Fruit fly (Drosophila melanogaster) whole organism, embryonic: Measurements from ENCODE around the gene wg.

Source experiments
- B-H2 ChIP-seq: fragments of 200-800 bp; sonication (Bioruptor generic); optimal IDR thresholded peaks from 2 replicates; lab custom pipeline; 2018; ENCODE audit warnings: missing biosample characterization, mild to moderate bottlenecking, missing genetic modification characterization
- CG11093 ChIP-seq: fragments of 200-800 bp; sonication (Bioruptor generic); IDR thresholded peaks from 3 replicates; pipeline ENCODE4 v1.3.6; 2022; ENCODE audit warnings: missing biosample characterization, missing genetic modification characterization
- CG11456 ChIP-seq: fragments of 200-800 bp; sonication (Bioruptor generic); IDR thresholded peaks from 3 replicates; pipeline ENCODE4 v1.3.6; 2022; ENCODE audit warnings: missing biosample characterization, missing genetic modification characterization
- CG11504 ChIP-seq: fragments of 200-800 bp; sonication (Bioruptor generic); optimal IDR thresholded peaks from 3 replicates; lab custom pipeline; 2019; ENCODE audit warnings: missing biosample characterization, mild to moderate bottlenecking, missing genetic modification characterization, moderate library complexity
- CG11696 ChIP-seq: fragments of 200-800 bp; sonication (Bioruptor generic); IDR thresholded peaks from 2 replicates; pipeline ENCODE4 v1.3.6; 2022; ENCODE audit warnings: missing biosample characterization, missing genetic modification characterization
- CG12769 ChIP-seq: fragments of 200-800 bp; sonication (Bioruptor generic); optimal IDR thresholded peaks from 2 replicates; lab custom pipeline; 2019; ENCODE audit warnings: missing biosample characterization, mild to moderate bottlenecking, missing genetic modification characterization, moderate library complexity
- CG1529 ChIP-seq: fragments of 200-800 bp; sonication (Bioruptor generic); optimal IDR thresholded peaks from 3 replicates; lab custom pipeline; 2018; ENCODE audit warnings: missing biosample characterization, missing genetic modification characterization
- CG17361 ChIP-seq: fragments of 200-800 bp; sonication (Bioruptor generic); IDR thresholded peaks from 3 replicates; pipeline ENCODE4 v1.3.6; 2022; ENCODE audit warnings: missing biosample characterization, missing genetic modification characterization
- CG17385 ChIP-seq: fragments of 200-800 bp; sonication (Bioruptor generic); optimal IDR thresholded peaks from 3 replicates; lab custom pipeline; 2018; ENCODE audit warnings: missing biosample characterization, mild to moderate bottlenecking, missing genetic modification characterization
- CG18476 ChIP-seq: fragments of 200-800 bp; sonication (Bioruptor generic); optimal IDR thresholded peaks from 2 replicates; lab custom pipeline; 2016; ENCODE audit warnings: missing biosample characterization, mild to moderate bottlenecking, missing genetic modification characterization
- CG2889 ChIP-seq: fragments of 200-800 bp; sonication (Bioruptor generic); IDR thresholded peaks from 3 replicates; pipeline ENCODE4 v1.3.6; 2022; ENCODE audit warnings: missing biosample characterization, missing genetic modification characterization
- CG31388 ChIP-seq: fragments of 200-800 bp; sonication (Bioruptor generic); optimal IDR thresholded peaks from 2 replicates; lab custom pipeline; 2016; ENCODE audit warnings: missing biosample characterization, missing genetic modification characterization
- CG5245 ChIP-seq: fragments of 200-800 bp; sonication (Bioruptor generic); optimal IDR thresholded peaks from 3 replicates; lab custom pipeline; 2016; ENCODE audit warnings: missing biosample characterization, missing genetic modification characterization
- CoRest ChIP-seq: fragments of 200-800 bp; sonication (Bioruptor generic); optimal IDR thresholded peaks from 3 replicates; lab custom pipeline; 2018; ENCODE audit warnings: missing biosample characterization, mild to moderate bottlenecking, missing genetic modification characterization, moderate library complexity
- Dfd ChIP-seq, 2 experiments: fragments of >200 bp; optimal IDR thresholded peaks; 2 replicates each; lab custom pipeline; 2017; ENCODE audit warnings: missing biosample characterization in 2 of 2, missing genetic modification characterization in 2 of 2
- E2f1 ChIP-seq: fragments of 200-800 bp; sonication (Bioruptor generic); IDR thresholded peaks from 2 replicates; pipeline ENCODE4 v1.3.6; 2022; ENCODE audit warnings: missing biosample characterization, missing genetic modification characterization
- Ets65A ChIP-seq: fragments of 200-800 bp; sonication (Bioruptor generic); peaks from one replicate; lab custom pipeline; 2016; ENCODE audit warnings: missing biosample characterization, missing genetic modification characterization
- Lhr ChIP-seq: fragments of 200-800 bp; sonication (Bioruptor generic); optimal IDR thresholded peaks from 3 replicates; lab custom pipeline; 2017; ENCODE audit warnings: mild to moderate bottlenecking, missing biosample characterization, missing genetic modification reagents, missing genetic modification characterization
- Nf-YB ChIP-seq: fragments of 200-800 bp; sonication (Bioruptor generic); optimal IDR thresholded peaks from 3 replicates; lab custom pipeline; 2019; ENCODE audit warnings: missing biosample characterization, mild to moderate bottlenecking, missing genetic modification characterization, moderate library complexity
- NfI ChIP-seq: fragments of 200-800 bp; sonication (Bioruptor generic); optimal IDR thresholded peaks from 3 replicates; lab custom pipeline; 2018; ENCODE audit warnings: missing biosample characterization, mild to moderate bottlenecking, missing genetic modification characterization, moderate library complexity
- Oaz ChIP-seq: fragments of 200-800 bp; sonication (Bioruptor generic); IDR thresholded peaks from 2 replicates; pipeline ENCODE4 v1.3.6; 2022; ENCODE audit warnings: missing biosample characterization, missing genetic modification characterization
- Ssrp ChIP-seq: fragments of 200-800 bp; sonication (Bioruptor generic); optimal IDR thresholded peaks from 2 replicates; lab custom pipeline; 2018; ENCODE audit warnings: missing biosample characterization, mild to moderate bottlenecking, missing genetic modification characterization, moderate library complexity
- ase ChIP-seq: fragments of 200-800 bp; sonication (Bioruptor generic); IDR thresholded peaks from 3 replicates; pipeline ENCODE4 v1.3.6; 2022; ENCODE audit warnings: missing biosample characterization, missing genetic modification characterization
- bcd ChIP-seq: fragments of 200-800 bp; sonication (Bioruptor generic); optimal IDR thresholded peaks from 2 replicates; lab custom pipeline; 2017; ENCODE audit warnings: missing biosample characterization, mild to moderate bottlenecking, missing genetic modification characterization
- cg ChIP-seq: fragments of 200-800 bp; sonication (Bioruptor generic); optimal IDR thresholded peaks from 3 replicates; lab custom pipeline; 2019; ENCODE audit warnings: missing biosample characterization, mild to moderate bottlenecking, missing genetic modification characterization, moderate library complexity
- chn ChIP-seq: fragments of 200-800 bp; sonication (Bioruptor generic); optimal IDR thresholded peaks from 2 replicates; lab custom pipeline; 2016; ENCODE audit warnings: missing biosample characterization, missing genetic modification characterization
- disco-r ChIP-seq: fragments of 200-800 bp; sonication (Bioruptor generic); optimal IDR thresholded peaks from 2 replicates; lab custom pipeline; 2016; ENCODE audit warnings: missing biosample characterization, missing genetic modification characterization
- dpn ChIP-seq, 2 experiments: fragments of 200-800 bp; sonication (Bioruptor generic); optimal IDR thresholded peaks; 3 replicates each; lab custom pipeline; 2016; ENCODE audit warnings: missing biosample characterization in 2 of 2, missing genetic modification characterization in 2 of 2
- ems ChIP-seq: fragments of 200-800 bp; sonication (Bioruptor generic); optimal IDR thresholded peaks from 3 replicates; lab custom pipeline; 2016; ENCODE audit warnings: missing biosample characterization, missing genetic modification characterization
- grn ChIP-seq: fragments of 200-800 bp; sonication (Bioruptor generic); optimal IDR thresholded peaks from 3 replicates; lab custom pipeline; 2017; ENCODE audit warnings: missing biosample characterization, missing genetic modification characterization
- gsb-n ChIP-seq: fragments of 200-800 bp; sonication (Bioruptor generic); optimal IDR thresholded peaks from 3 replicates; lab custom pipeline; 2018; ENCODE audit warnings: missing biosample characterization, mild to moderate bottlenecking, missing genetic modification characterization
- ham ChIP-seq: fragments of 200-800 bp; sonication (Bioruptor generic); IDR thresholded peaks from 2 replicates; pipeline ENCODE4 v1.3.6; 2022; ENCODE audit warnings: missing biosample characterization, missing genetic modification characterization
- jigr1 ChIP-seq: fragments of 200-800 bp; sonication (Bioruptor generic); IDR thresholded peaks from 3 replicates; pipeline ENCODE4 v1.3.6; 2022; ENCODE audit warnings: missing biosample characterization, missing genetic modification characterization
- lab ChIP-seq: fragments of 200-800 bp; sonication (Bioruptor generic); optimal IDR thresholded peaks from 3 replicates; lab custom pipeline; 2017; ENCODE audit warnings: missing biosample characterization, missing genetic modification characterization, mild to moderate bottlenecking, moderate library complexity, missing genetic modification reagents
- lola ChIP-seq, 3 experiments: fragments of >200 bp in 2 of 3; fragments of 200-800 bp in 1 of 3; sonication (Bioruptor generic) in 1 of 3; optimal IDR thresholded peaks; 2 replicates each; lab custom pipeline; 2017 to 2019; ENCODE audit warnings: missing biosample characterization in 3 of 3, missing genetic modification characterization in 3 of 3, mild to moderate bottlenecking in 1 of 3, moderate library complexity in 1 of 3
- nau ChIP-seq: fragments of 200-800 bp; sonication (Bioruptor generic); optimal IDR thresholded peaks from 3 replicates; lab custom pipeline; 2017; ENCODE audit warnings: missing biosample characterization, mild to moderate bottlenecking, missing genetic modification characterization, missing genetic modification reagents
- odd ChIP-seq: fragments of 200-800 bp; sonication (Bioruptor generic); optimal IDR thresholded peaks from 2 replicates; lab custom pipeline; 2017; ENCODE audit warnings: missing biosample characterization, mild to moderate bottlenecking, missing genetic modification characterization
- pfk ChIP-seq: fragments of 200-800 bp; sonication (Bioruptor generic); optimal IDR thresholded peaks from 2 replicates; lab custom pipeline; 2018; ENCODE audit warnings: missing biosample characterization, mild to moderate bottlenecking, missing genetic modification characterization, moderate library complexity
- pros ChIP-seq: fragments of 200-800 bp; sonication (Bioruptor generic); optimal IDR thresholded peaks from 3 replicates; lab custom pipeline; 2019; ENCODE audit warnings: missing biosample characterization, mild to moderate bottlenecking, missing genetic modification characterization, moderate library complexity
- sd ChIP-seq: fragments of 200-800 bp; sonication (Bioruptor generic); optimal IDR thresholded peaks from 3 replicates; lab custom pipeline; 2018; ENCODE audit warnings: missing biosample characterization, mild to moderate bottlenecking, missing genetic modification characterization, moderate library complexity
- seq ChIP-seq: fragments of 200-800 bp; sonication (Bioruptor generic); IDR thresholded peaks from 2 replicates; pipeline ENCODE4 v1.3.6; 2022; ENCODE audit warnings: missing biosample characterization, missing genetic modification characterization
- sisA ChIP-seq: fragments of 200-800 bp; sonication (Bioruptor generic); IDR thresholded peaks from 2 replicates; pipeline ENCODE4 v1.3.6; 2022; ENCODE audit warnings: missing biosample characterization, missing genetic modification characterization
- sna ChIP-seq: fragments of 200-800 bp; sonication (Bioruptor generic); IDR thresholded peaks from 2 replicates; pipeline ENCODE4 v1.3.6; 2022; ENCODE audit warnings: missing biosample characterization, missing genetic modification characterization; ENCODE audit not compliant: partially characterized antibody
- sug ChIP-seq: fragments of 200-800 bp; optimal IDR thresholded peaks from 2 replicates; lab custom pipeline; 2019; ENCODE audit warnings: missing biosample characterization, mild to moderate bottlenecking, missing genetic modification characterization, moderate library complexity
- tgo ChIP-seq: fragments of 200-800 bp; sonication (Bioruptor generic); IDR thresholded peaks from 3 replicates; pipeline ENCODE4 v1.3.6; 2022; ENCODE audit warnings: missing biosample characterization, missing genetic modification characterization
- trem ChIP-seq: fragments of 200-800 bp; optimal IDR thresholded peaks from 3 replicates; lab custom pipeline; 2019; ENCODE audit warnings: missing biosample characterization, mild to moderate bottlenecking, missing genetic modification characterization, moderate library complexity
- ttk ChIP-seq: fragments of 200-800 bp; sonication (Bioruptor generic); IDR thresholded peaks from 2 replicates; pipeline ENCODE4 v2.1.2; 2022; ENCODE audit warnings: missing biosample characterization, missing genetic modification characterization
- unpg ChIP-seq: fragments of 200-800 bp; sonication (Bioruptor generic); optimal IDR thresholded peaks from 3 replicates; lab custom pipeline; 2018; ENCODE audit warnings: missing biosample characterization, mild to moderate bottlenecking, missing genetic modification characterization, moderate library complexity
- vfl ChIP-seq: fragments of 200-800 bp; sonication (Bioruptor generic); optimal IDR thresholded peaks from 2 replicates; lab custom pipeline; 2016; ENCODE audit warnings: missing biosample characterization, missing genetic modification characterization
- vvl ChIP-seq: fragments of 200-800 bp; sonication (Bioruptor generic); IDR thresholded peaks from 2 replicates; pipeline ENCODE4 v1.3.6; 2022; ENCODE audit warnings: missing biosample characterization, missing genetic modification characterization

The wg gene

dm6 chr2L:7264885-7265540 is 41.9 kb upstream of the wg start (continued):
- no peak for TF ChIP-seq CG2889 (GFP tag; lab: Robert Waterston, UW)
- TF ChIP-seq sug (tag; lab: Kevin White, UChicago): no peak
- peak; percentile 90 for TF ChIP-seq Ets65A (GFP tag; lab: Kevin White, UChicago)
- TF ChIP-seq ham (GFP tag; lab: Robert Waterston, UW): no peak
- TF ChIP-seq ems (GFP tag; lab: Kevin White, UChicago): no peak
- TF ChIP-seq E2f1 (GFP tag; lab: Robert Waterston, UW): no peak
- peak; percentile 72 for TF ChIP-seq CG18476
- no peak for TF ChIP-seq lola (GFP tag; optimal IDR thresholded peaks at IDR 0.05; lab: Kevin White, UChicago)
- TF ChIP-seq pros (GFP tag; lab: Kevin White, UChicago): peak; percentile 22
- peak; percentile 35 for TF ChIP-seq cg (GFP tag; lab: Kevin White, UChicago)
- TF ChIP-seq sd (tag; lab: Kevin White, UChicago): peak; percentile 54
- no peak for TF ChIP-seq CoRest (tag; lab: Kevin White, UChicago)
- no peak for TF ChIP-seq CG5245 (GFP tag; lab: Kevin White, UChicago)
- TF ChIP-seq Nf-YB (GFP tag; lab: Kevin White, UChicago): no peak
- TF ChIP-seq lab: no peak
- no peak for TF ChIP-seq CG17361 (GFP tag; lab: Robert Waterston, UW)
- no peak for TF ChIP-seq Lhr (GFP tag; lab: Kevin White, UChicago)
- peak; percentile 70 for TF ChIP-seq gsb-n (tag; lab: Kevin White, UChicago)
- TF ChIP-seq grn (GFP tag; lab: Kevin White, UChicago): peak; percentile 62
- no peak for TF ChIP-seq sisA (GFP tag; lab: Robert Waterston, UW)
- no peak for TF ChIP-seq nau (GFP tag; lab: Kevin White, UChicago)
- TF ChIP-seq CG1529: no peak
- TF ChIP-seq ttk (GFP tag; lab: Robert Waterston, UW): no peak

- no peak for TF ChIP-seq odd (GFP tag; lab: Kevin White, UChicago)
- no peak for TF ChIP-seq Dfd (GFP tag; optimal IDR thresholded peaks at IDR 0.05; lab: Kevin White, UChicago)
- no peak for TF ChIP-seq sna (GFP tag; lab: Robert Waterston, UW)
- no peak for TF ChIP-seq seq (GFP tag; lab: Robert Waterston, UW)
- peak; percentile 28 for TF ChIP-seq CG17385
- TF ChIP-seq bcd: no peak
- TF ChIP-seq NfI (GFP tag; lab: Kevin White, UChicago): no peak
- no peak for TF ChIP-seq CG31388
- no peak for TF ChIP-seq tgo (GFP tag; lab: Robert Waterston, UW)
- TF ChIP-seq B-H2: no peak
- no peak for TF ChIP-seq vfl (GFP tag; lab: Kevin White, UChicago)
- TF ChIP-seq dpn (GFP tag; optimal IDR thresholded peaks at IDR 0.05; lab: Kevin White, UChicago): peak; percentile 16 to 35
- no peak for TF ChIP-seq CG11093 (GFP tag; lab: Robert Waterston, UW)
- TF ChIP-seq CG11696 (GFP tag; lab: Robert Waterston, UW): peak; percentile 34; the same call in 1 of the 2 replicates
- peak; percentile 37 for TF ChIP-seq E2f1 (GFP tag; lab: Robert Waterston, UW)
- no peak for TF ChIP-seq CG11456 (GFP tag; lab: Robert Waterston, UW)
- TF ChIP-seq chn (GFP tag; lab: Kevin White, UChicago): no peak
- no peak for TF ChIP-seq CG12769 (tag; lab: Kevin White, UChicago)
- no peak for TF ChIP-seq Oaz (GFP tag; lab: Robert Waterston, UW)
- no peak for TF ChIP-seq vvl (GFP tag; lab: Robert Waterston, UW)
- no peak for TF ChIP-seq jigr1 (GFP tag; lab: Robert Waterston, UW)
- no peak for TF ChIP-seq ase (GFP tag; lab: Robert Waterston, UW)
- no peak for TF ChIP-seq trem (tag; lab: Kevin White, UChicago)
- TF ChIP-seq disco-r: no peak
- TF ChIP-seq unpg (GFP tag; lab: Kevin White, UChicago): peak; percentile 39
- peak; percentile 56 for TF ChIP-seq CG11504 (tag; lab: Kevin White, UChicago)
- TF ChIP-seq pfk (GFP tag; lab: Kevin White, UChicago): no peak
- TF ChIP-seq Ssrp: peak; percentile 5
Observed at dm6 chr2L:7265970-7266369, 41.0 kb upstream of the wg start.
